Worm (Caenorhabditis elegans) whole organism, young adult: ENCODE data around the gene srh-270.

ENCODE experiments used
- D2030.7 ChIP-seq: fragments of 200-800 bp; sonication (Bioruptor generic); IDR thresholded peaks from 2 replicates; pipeline ENCODE4 v1.3.6; 2022; ENCODE audit warnings: missing genetic modification reagents, missing genetic modification characterization, missing compliant biosample characterization
- F10E7.11 ChIP-seq: sonication (generic microtip); optimal IDR thresholded peaks from 2 replicates; lab custom pipeline; 2017; ENCODE audit warnings: mild to moderate bottlenecking, missing genetic modification characterization, moderate library complexity, missing compliant biosample characterization
- F23B12.7 ChIP-seq: sonication (generic microtip); optimal IDR thresholded peaks from 2 replicates; lab custom pipeline; 2017; ENCODE audit warnings: missing genetic modification characterization, mild to moderate bottlenecking, missing compliant biosample characterization, antibody characterized with exemption, moderate library complexity; ENCODE audit not compliant: insufficient read depth
- F57A8.1 ChIP-seq: fragments of 200-800 bp; sonication (Bioruptor generic); optimal IDR thresholded peaks from 2 replicates; lab custom pipeline; 2018; ENCODE audit warnings: mild to moderate bottlenecking, missing genetic modification characterization, moderate library complexity, missing compliant biosample characterization
- F57C9.4 ChIP-seq: sonication (generic microtip); optimal IDR thresholded peaks from 2 replicates; lab custom pipeline; 2017; ENCODE audit warnings: mild to moderate bottlenecking, missing genetic modification characterization, missing compliant biosample characterization
- Y53F4B.3 ChIP-seq: fragments of 200-800 bp; sonication (Bioruptor generic); IDR thresholded peaks from 2 replicates; pipeline ENCODE4 v1.3.6; 2022; ENCODE audit warnings: missing genetic modification reagents, missing genetic modification characterization, missing compliant biosample characterization
- Y53G8AR.9 ChIP-seq: fragments of 200-800 bp; sonication (Bioruptor generic); conservative IDR thresholded peaks from 2 replicates; pipeline ENCODE4 v1.3.6; 2022; ENCODE audit warnings: missing genetic modification reagents, missing genetic modification characterization, missing compliant biosample characterization
- Y56A3A.18 ChIP-seq: fragments of 200-800 bp; sonication (Bioruptor generic); IDR thresholded peaks from 2 replicates; pipeline ENCODE4 v1.3.6; 2022; ENCODE audit warnings: missing genetic modification reagents, missing genetic modification characterization, missing compliant biosample characterization
- Y67H2A.10 ChIP-seq: fragments of 200-800 bp; sonication (Bioruptor generic); conservative IDR thresholded peaks from 2 replicates; pipeline ENCODE4 v1.3.6; 2022; ENCODE audit warnings: missing genetic modification reagents, missing genetic modification characterization, missing compliant biosample characterization
- ZK185.1 ChIP-seq: sonication (generic microtip); optimal IDR thresholded peaks from 2 replicates; lab custom pipeline; 2016; ENCODE audit warnings: mild to moderate bottlenecking, missing genetic modification characterization, missing compliant biosample characterization; ENCODE audit not compliant: poor library complexity, severe bottlenecking
- aptf-3 ChIP-seq: fragments of 200-800 bp; sonication (Bioruptor generic); IDR thresholded peaks from 2 replicates; pipeline ENCODE4 v1.3.6; 2022; ENCODE audit warnings: missing genetic modification characterization, missing compliant biosample characterization
- atf-7 ChIP-seq: sonication (generic microtip); optimal IDR thresholded peaks from 2 replicates; lab custom pipeline; 2017; ENCODE audit warnings: mild to moderate bottlenecking, missing genetic modification characterization, missing compliant biosample characterization
- attf-5 ChIP-seq: fragments of 200-800 bp; sonication (Bioruptor generic); optimal IDR thresholded peaks from 2 replicates; lab custom pipeline; 2018; ENCODE audit warnings: mild to moderate bottlenecking, missing genetic modification characterization, missing compliant biosample characterization
- bed-2 ChIP-seq: fragments of 200-800 bp; sonication (Bioruptor generic); IDR thresholded peaks from 2 replicates; pipeline ENCODE4 v1.3.6; 2022; ENCODE audit warnings: missing genetic modification reagents, missing genetic modification characterization, missing compliant biosample characterization
- ccch-3 ChIP-seq: fragments of 200-800 bp; sonication (Bioruptor generic); optimal IDR thresholded peaks from 2 replicates; lab custom pipeline; 2018; ENCODE audit warnings: mild to moderate bottlenecking, missing genetic modification characterization, missing compliant biosample characterization
- ceh-40 ChIP-seq: fragments of 200-800 bp; sonication (Bioruptor generic); IDR thresholded peaks from 2 replicates; pipeline ENCODE4 v1.3.6; 2022; ENCODE audit warnings: missing genetic modification characterization, missing compliant biosample characterization
- ceh-79 ChIP-seq: sonication (generic microtip); optimal IDR thresholded peaks from 2 replicates; lab custom pipeline; 2017; ENCODE audit warnings: mild to moderate bottlenecking, missing genetic modification characterization, missing compliant biosample characterization
- ceh-91 ChIP-seq: fragments of 200-800 bp; sonication (Bioruptor generic); IDR thresholded peaks from 2 replicates; pipeline ENCODE4 v1.3.6; 2022; ENCODE audit warnings: missing genetic modification reagents, missing genetic modification characterization, missing compliant biosample characterization
- egl-18 ChIP-seq: fragments of 200-800 bp; sonication (Bioruptor generic); IDR thresholded peaks from 2 replicates; pipeline ENCODE4 v1.3.6; 2022; ENCODE audit warnings: missing genetic modification reagents, missing genetic modification characterization, missing compliant biosample characterization
- egl-44 ChIP-seq: fragments of 200-800 bp; sonication (Bioruptor generic); IDR thresholded peaks from 2 replicates; pipeline ENCODE4 v1.3.6; 2022; ENCODE audit warnings: missing genetic modification reagents, missing genetic modification characterization, missing compliant biosample characterization
- ekl-4 ChIP-seq: fragments of 200-800 bp; sonication (Bioruptor generic); IDR thresholded peaks from 2 replicates; pipeline ENCODE4 v1.3.6; 2022; ENCODE audit warnings: missing genetic modification reagents, missing genetic modification characterization, missing compliant biosample characterization
- ets-4 ChIP-seq: fragments of 200-800 bp; sonication (Bioruptor generic); optimal IDR thresholded peaks from 2 replicates; lab custom pipeline; 2018; ENCODE audit warnings: mild to moderate bottlenecking, missing genetic modification characterization, missing compliant biosample characterization
- hmg-1.2 ChIP-seq: fragments of 200-800 bp; sonication (Bioruptor generic); IDR thresholded peaks from 2 replicates; pipeline ENCODE4 v1.3.6; 2022; ENCODE audit warnings: missing genetic modification reagents, missing genetic modification characterization, missing compliant biosample characterization
- hrde-1 ChIP-seq: sonication (generic microtip); optimal IDR thresholded peaks from 2 replicates; lab custom pipeline; 2016; ENCODE audit warnings: missing genetic modification characterization, mild to moderate bottlenecking, missing compliant biosample characterization, moderate library complexity, missing genotype, missing genetic modification reagents, borderline replicate concordance
- hsf-1 ChIP-seq: fragments of 200-800 bp; sonication (Bioruptor generic); IDR thresholded peaks from 2 replicates; pipeline ENCODE4 v1.3.6; 2022; ENCODE audit warnings: missing genetic modification reagents, missing genetic modification characterization, missing compliant biosample characterization
- lin-40 ChIP-seq: sonication (generic microtip); optimal IDR thresholded peaks from 2 replicates; lab custom pipeline; 2016; ENCODE audit warnings: missing genetic modification characterization, mild to moderate bottlenecking, missing compliant biosample characterization, missing genotype, missing genetic modification reagents
- lir-1 ChIP-seq: fragments of 200-800 bp; sonication (Bioruptor generic); conservative IDR thresholded peaks from 2 replicates; pipeline ENCODE4 v1.3.6; 2022; ENCODE audit warnings: missing genetic modification reagents, missing genetic modification characterization, missing compliant biosample characterization
- lsl-1 ChIP-seq: fragments of 200-800 bp; sonication (Bioruptor generic); optimal IDR thresholded peaks from 2 replicates; lab custom pipeline; 2018; ENCODE audit warnings: mild to moderate bottlenecking, missing genetic modification characterization, moderate library complexity, missing compliant biosample characterization
- madf-6 ChIP-seq: fragments of 200-800 bp; sonication (Bioruptor generic); IDR thresholded peaks from 2 replicates; pipeline ENCODE4 v1.3.6; 2022; ENCODE audit warnings: missing genetic modification reagents, missing genetic modification characterization, missing compliant biosample characterization
- madf-8 ChIP-seq: fragments of 200-800 bp; sonication (Bioruptor generic); conservative IDR thresholded peaks from 2 replicates; pipeline ENCODE4 v1.3.6; 2022; ENCODE audit warnings: missing genetic modification reagents, missing genetic modification characterization, missing compliant biosample characterization
- mcd-1 ChIP-seq: fragments of 200-800 bp; sonication (Bioruptor generic); IDR thresholded peaks from 2 replicates; pipeline ENCODE4 v1.3.6; 2022; ENCODE audit warnings: missing genetic modification reagents, missing genetic modification characterization, missing compliant biosample characterization
- nfyb-1 ChIP-seq: fragments of 200-800 bp; sonication (Bioruptor generic); IDR thresholded peaks from 2 replicates; pipeline ENCODE4 v1.3.6; 2022; ENCODE audit warnings: missing genetic modification reagents, missing genetic modification characterization, missing compliant biosample characterization
- nhr-120 ChIP-seq: fragments of 200-800 bp; sonication (Bioruptor generic); IDR thresholded peaks from 2 replicates; pipeline ENCODE4 v1.3.6; 2022; ENCODE audit warnings: missing genetic modification characterization, missing compliant biosample characterization
- nhr-80 ChIP-seq: sonication (generic microtip); optimal IDR thresholded peaks from 2 replicates; lab custom pipeline; 2016; ENCODE audit warnings: missing genetic modification characterization, missing compliant biosample characterization
- nhr-90 ChIP-seq: sonication (generic microtip); optimal IDR thresholded peaks from 2 replicates; lab custom pipeline; 2016; ENCODE audit warnings: missing genotype, mild to moderate bottlenecking, missing genetic modification characterization, missing compliant biosample characterization
- pbrm-1 ChIP-seq: fragments of 200-800 bp; sonication (Bioruptor generic); IDR thresholded peaks from 2 replicates; pipeline ENCODE4 v1.3.6; 2022; ENCODE audit warnings: missing genetic modification reagents, missing genetic modification characterization, missing compliant biosample characterization
- rec-8 ChIP-seq, 2 experiments: sonication (generic microtip); optimal IDR thresholded peaks; 2 replicates each; lab custom pipeline; 2016; ENCODE audit warnings: mild to moderate bottlenecking in 2 of 2, missing genetic modification characterization in 2 of 2, missing genetic modification reagents in 2 of 2, missing genotype in 2 of 2, missing biosample characterization in 1 of 2, missing compliant biosample characterization in 1 of 2, moderate library complexity in 1 of 2
- repo-1 ChIP-seq: sonication (generic microtip); optimal IDR thresholded peaks from 2 replicates; lab custom pipeline; 2017; ENCODE audit warnings: mild to moderate bottlenecking, missing genetic modification characterization, missing compliant biosample characterization
- sea-2 ChIP-seq: fragments of 200-800 bp; sonication (Bioruptor generic); IDR thresholded peaks from 2 replicates; pipeline ENCODE4 v1.3.6; 2022; ENCODE audit warnings: missing genetic modification characterization, missing compliant biosample characterization
- tbx-9 ChIP-seq: sonication (generic microtip); optimal IDR thresholded peaks from 2 replicates; lab custom pipeline; 2016; ENCODE audit warnings: borderline replicate concordance, missing genetic modification characterization, inconsistent platforms, missing compliant biosample characterization
- unc-130 ChIP-seq: sonication (generic microtip); optimal IDR thresholded peaks from 2 replicates; lab custom pipeline; 2016; ENCODE audit warnings: missing genetic modification reagents, missing genetic modification characterization, missing compliant biosample characterization
- xnd-1 ChIP-seq: sonication (generic microtip); optimal IDR thresholded peaks from 2 replicates; lab custom pipeline; 2016; ENCODE audit warnings: missing genotype, missing genetic modification reagents, missing genetic modification characterization, missing compliant biosample characterization
- ztf-25 ChIP-seq: fragments of 200-800 bp; sonication (Bioruptor generic); IDR thresholded peaks from 2 replicates; pipeline ENCODE4 v1.3.6; 2022; ENCODE audit warnings: missing genetic modification reagents, missing genetic modification characterization, missing compliant biosample characterization
- ztf-26 ChIP-seq: sonication (generic microtip); optimal IDR thresholded peaks from 2 replicates; lab custom pipeline; 2017; ENCODE audit warnings: missing genetic modification characterization, missing compliant biosample characterization

The srh-270 gene

DNA sequence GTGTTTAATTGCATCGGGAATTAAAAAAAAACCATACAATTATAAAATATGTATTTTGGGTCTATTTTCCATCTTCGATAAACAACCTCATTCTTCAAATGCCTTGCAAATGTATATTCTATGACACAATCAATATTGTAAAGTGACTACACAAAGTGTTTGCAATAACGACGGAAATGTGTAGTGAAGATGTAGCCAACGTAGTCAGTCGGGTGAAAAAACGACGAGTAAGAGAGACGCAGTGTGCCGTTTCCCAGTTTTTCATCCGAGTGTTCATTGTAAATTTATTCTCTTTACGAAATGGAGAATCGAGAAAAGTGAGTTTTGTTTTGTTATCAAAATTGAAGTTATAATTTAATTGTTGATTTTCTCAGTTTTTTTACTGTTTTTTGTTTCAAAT is 30.5 kb upstream of the srh-270 start, which contains the start of gene F37B4.15 (continued):
- TF ChIP-seq ztf-26 (tag; lab: Kevin White, UChicago) (no peak), hsf-1 (GFP tag; lab: Robert Waterston, UW) (no peak)

- TF ChIP-seq lsl-1 (GFP tag; lab: Kevin White, UChicago) (no peak), ZK185.1 (tag; lab: Kevin White, UChicago) (no peak), ceh-79 (tag; lab: Kevin White, UChicago) (no peak), D2030.7 (GFP tag; lab: Robert Waterston, UW) (no peak), rec-8 (tag; optimal IDR thresholded peaks at IDR 0.05; lab: Kevin White, UChicago) (no peak), aptf-3 (GFP tag; lab: Robert Waterston, UW) (no peak), Y53F4B.3 (GFP tag; lab: Robert Waterston, UW) (no peak), Y67H2A.10 (GFP tag; lab: Robert Waterston, UW) (no peak), lir-1 (GFP tag; lab: Robert Waterston, UW) (no peak), ceh-40 (GFP tag; lab: Robert Waterston, UW) (no peak), hmg-1.2 (GFP tag; lab: Robert Waterston, UW) (no peak), bed-2 (GFP tag; lab: Robert Waterston, UW) (no peak), nhr-80 (tag; lab: Kevin White, UChicago) (no peak), mcd-1 (no peak), ceh-91 (GFP tag; lab: Robert Waterston, UW) (no peak), F23B12.7 (tag; lab: Kevin White, UChicago) (no peak), nfyb-1 (no peak), madf-6 (no peak), xnd-1 (tag; lab: Kevin White, UChicago) (no peak), lin-40 (tag; lab: Kevin White, UChicago) (no peak)
Observed at ce11 chrV:2888681-2889080, 27.3 kb upstream of the srh-270 start, which contains the start of gene srw-4. srw-4 (minus strand) TSS chrV:2888781.

DNA sequence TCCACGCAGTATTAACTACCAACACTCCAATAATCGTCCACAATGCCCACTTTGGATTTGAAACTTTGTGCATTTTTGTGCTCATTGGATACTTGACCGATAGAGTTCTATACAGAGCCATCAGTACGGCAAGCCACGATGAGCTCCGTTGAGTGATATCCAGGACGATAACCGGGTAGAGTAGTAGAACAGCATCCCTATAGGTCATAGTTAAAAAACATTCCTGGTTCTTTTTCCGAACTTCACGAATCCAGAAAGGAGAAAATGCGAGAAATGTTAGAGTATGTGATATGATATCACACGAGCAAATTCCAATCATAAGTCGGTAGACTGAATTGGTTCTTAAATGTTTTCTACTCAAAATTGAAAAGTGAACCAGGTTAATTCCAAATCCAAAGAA is 26.9 kb upstream of the srh-270 start:
- TF ChIP-seq ets-4 (GFP tag; lab: Kevin White, UChicago) (no peak), aptf-3 (GFP tag; lab: Robert Waterston, UW) (no peak), ccch-3 (GFP tag; lab: Kevin White, UChicago) (no peak), F10E7.11 (tag; lab: Kevin White, UChicago) (no peak), hrde-1 (tag; lab: Kevin White, UChicago) (no peak), ekl-4 (GFP tag; lab: Robert Waterston, UW) (no peak), Y56A3A.18 (GFP tag; lab: Robert Waterston, UW) (no peak), nhr-120 (no peak), F57A8.1 (GFP tag; lab: Kevin White, UChicago) (no peak), pbrm-1 (GFP tag; lab: Robert Waterston, UW) (no peak), ZK185.1 (tag; lab: Kevin White, UChicago) (no peak), attf-5 (GFP tag; lab: Kevin White, UChicago) (no peak), egl-18 (GFP tag; lab: Robert Waterston, UW) (no peak), repo-1 (tag; lab: Kevin White, UChicago) (no peak)

DNA sequence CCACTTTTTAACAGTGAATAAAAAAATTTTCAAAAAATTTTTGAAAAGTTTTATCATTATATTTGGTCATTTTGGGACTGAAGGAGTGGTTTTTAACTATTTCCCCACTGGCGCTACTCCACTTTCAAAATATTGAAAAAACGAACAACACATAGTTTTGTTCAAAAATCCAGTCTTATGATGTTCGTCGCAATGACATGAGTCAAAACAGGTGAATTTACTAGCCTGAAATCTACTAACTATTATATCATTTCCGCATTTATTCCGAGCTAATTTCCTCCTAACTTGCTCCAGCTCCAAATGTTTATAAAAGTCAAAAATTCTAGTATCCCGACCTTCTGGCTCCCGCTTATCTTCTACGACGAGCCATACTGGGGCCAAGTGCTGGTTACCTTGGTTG is 23.0 kb upstream of the srh-270 start, which contains the start of gene sre-24:
TSS of gene sre-24 (plus strand) at position 301 of the 400 bp plus-strand sequence.
- no peak for TF ChIP-seq F57C9.4
- no peak for TF ChIP-seq nfyb-1
- no peak for TF ChIP-seq rec-8 (tag; optimal IDR thresholded peaks at IDR 0.05; lab: Kevin White, UChicago)
- no peak for TF ChIP-seq ets-4 (GFP tag; lab: Kevin White, UChicago)
- no peak for TF ChIP-seq Y53G8AR.9 (GFP tag; lab: Robert Waterston, UW)
- TF ChIP-seq ztf-25, result no peak
- TF ChIP-seq sea-2 (GFP tag; lab: Robert Waterston, UW), result no peak
- TF ChIP-seq egl-44 (GFP tag; lab: Robert Waterston, UW), result no peak
- TF ChIP-seq unc-130, result no peak
- TF ChIP-seq atf-7 (tag; lab: Kevin White, UChicago), result no peak
- TF ChIP-seq lin-40 (tag; lab: Kevin White, UChicago), result no peak
- no peak for TF ChIP-seq bed-2 (GFP tag; lab: Robert Waterston, UW)
- no peak for TF ChIP-seq F10E7.11 (tag; lab: Kevin White, UChicago)
- TF ChIP-seq tbx-9 (tag; lab: Kevin White, UChicago), result no peak
- no peak for TF ChIP-seq nhr-90 (tag; lab: Kevin White, UChicago)
- no peak for TF ChIP-seq madf-8
